Fruit fly (Drosophila melanogaster): ENCODE measurements around the gene CG11755.

The CG11755 gene

DNA sequence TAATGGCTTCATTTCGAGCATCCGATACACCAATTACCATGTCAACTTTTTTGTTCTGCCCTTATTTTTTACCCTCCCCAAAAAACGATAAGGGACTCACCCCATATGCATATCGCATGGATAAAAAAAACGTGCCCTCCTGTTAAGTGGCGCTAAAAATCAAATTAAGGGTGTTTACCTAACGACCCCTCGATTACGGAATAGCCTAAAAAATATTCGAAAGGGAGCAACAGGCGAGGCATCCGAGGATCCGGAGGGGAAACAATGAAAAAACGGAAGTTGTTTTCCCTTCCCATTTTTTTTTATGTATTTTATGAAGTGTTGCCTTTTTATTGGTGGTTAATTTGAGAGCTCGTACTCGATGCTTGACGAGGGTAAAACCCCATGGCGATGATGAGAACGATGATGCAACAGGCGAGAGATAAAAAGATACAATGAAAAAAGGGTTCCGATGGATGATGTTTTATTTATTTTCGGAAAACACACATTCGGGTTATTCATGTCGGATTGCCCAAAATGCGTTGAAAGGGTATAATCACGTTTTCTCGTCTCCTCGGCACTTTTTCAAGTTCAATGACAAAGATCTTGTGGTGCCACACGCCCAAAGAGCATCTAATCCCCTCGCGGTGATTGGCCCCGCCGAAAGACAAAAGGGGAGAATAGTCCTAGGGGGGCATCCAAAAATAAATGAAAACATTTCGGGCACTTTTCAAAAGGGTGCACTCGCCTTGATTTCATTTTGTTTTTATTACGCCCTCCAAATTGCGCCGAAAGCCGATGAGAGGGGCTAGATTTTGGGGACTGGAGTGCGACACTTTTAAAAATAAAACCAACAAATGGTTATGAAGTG, 7.8 kb downstream of the CG11755 start, which contains the start of gene CG44227 (continued):
- TF ChIP-seq sens (GFP tag) (peak; percentile 67), knrl (GFP tag; IDR thresholded peaks at IDR 0.05; ENCODE audit: partially characterized antibody) (no peak), pfk (GFP tag; optimal IDR thresholded peaks at IDR 0.05) (no peak), CG4360 (GFP tag; IDR thresholded peaks at IDR 0.05) (no peak), tap (tag; optimal IDR thresholded peaks at IDR 0.05) (no peak), Mrtf (GFP tag; IDR thresholded peaks at IDR 0.05) (no peak), zfh2 (GFP tag; optimal IDR thresholded peaks at IDR 0.05) (no peak), CG6272 (GFP tag; IDR thresholded peaks at IDR 0.05) (no peak), nmo (GFP tag; optimal IDR thresholded peaks at IDR 0.05) (no peak), Ets65A (GFP tag) (no peak), z (GFP tag; IDR thresholded peaks at IDR 0.05) (peak; percentile 26; the same call in 1 of the 3 replicates), CG9876 (GFP tag; optimal IDR thresholded peaks at IDR 0.05) (no peak), CG11504 (tag; optimal IDR thresholded peaks at IDR 0.05) (no peak), phol (tag; optimal IDR thresholded peaks at IDR 0.05) (no peak), E2f2 (GFP tag; IDR thresholded peaks at IDR 0.05) (no peak), cg (GFP tag; optimal IDR thresholded peaks at IDR 0.05) (no peak), klu (GFP tag; IDR thresholded peaks at IDR 0.05) (no peak), Xbp1 (GFP tag; optimal IDR thresholded peaks at IDR 0.05) (no peak), Nf-YC (tag; optimal IDR thresholded peaks at IDR 0.05) (peak; percentile 49), sim (GFP tag; IDR thresholded peaks at IDR 0.05) (no peak), Scr (GFP tag; IDR thresholded peaks at IDR 0.05; ENCODE audit: partially characterized antibody) (no peak), Dad (GFP tag; optimal IDR thresholded peaks at IDR 0.05) (no peak), NFAT (GFP tag; IDR thresholded peaks at IDR 0.05) (no peak), D19A (tag; optimal IDR thresholded peaks at IDR 0.05) (peak; percentile 68), CG13296 (GFP tag; optimal IDR thresholded peaks at IDR 0.05) (no peak)

DNA sequence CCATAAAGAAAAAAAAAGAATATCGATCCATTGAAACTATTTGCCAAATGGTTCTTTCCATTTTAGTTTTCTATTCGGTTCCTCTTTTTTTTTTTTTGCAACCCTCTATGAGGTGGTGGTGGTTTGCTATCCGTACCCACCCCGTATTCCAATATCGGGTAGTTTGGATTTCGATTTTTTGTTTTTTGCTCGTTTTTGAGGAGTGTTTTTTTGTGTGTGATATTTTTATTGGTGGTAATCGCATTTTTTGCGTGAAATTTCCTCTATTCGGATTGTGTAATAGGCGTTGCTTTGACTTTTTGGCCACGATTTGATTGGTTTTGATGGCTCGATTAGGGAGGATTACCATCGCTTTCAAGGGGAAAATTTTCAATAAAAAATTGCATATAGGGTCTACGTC, 9.7 kb downstream of the CG11755 start:
- TF ChIP-seq seq (GFP tag; IDR thresholded peaks at IDR 0.05) (peak; percentile 9; the same call in 1 of the 2 replicates), sqz (GFP tag; optimal IDR thresholded peaks at IDR 0.05) (peak; percentile 85), CG3838 (GFP tag; optimal IDR thresholded peaks at IDR 0.05) (no peak), gro (GFP tag; optimal IDR thresholded peaks at IDR 0.05) (no peak), Nf-YC (tag; optimal IDR thresholded peaks at IDR 0.05) (peak; percentile 73), onecut (GFP tag; IDR thresholded peaks at IDR 0.05) (peak; percentile 62; the same call in 1 of the 2 replicates), Nf-YB (GFP tag; optimal IDR thresholded peaks at IDR 0.05) (peak; percentile 85), CG18619 (GFP tag; optimal IDR thresholded peaks at IDR 0.05) (no peak), ato (GFP tag; IDR thresholded peaks at IDR 0.05; ENCODE audit: partially characterized antibody) (no peak)

DNA sequence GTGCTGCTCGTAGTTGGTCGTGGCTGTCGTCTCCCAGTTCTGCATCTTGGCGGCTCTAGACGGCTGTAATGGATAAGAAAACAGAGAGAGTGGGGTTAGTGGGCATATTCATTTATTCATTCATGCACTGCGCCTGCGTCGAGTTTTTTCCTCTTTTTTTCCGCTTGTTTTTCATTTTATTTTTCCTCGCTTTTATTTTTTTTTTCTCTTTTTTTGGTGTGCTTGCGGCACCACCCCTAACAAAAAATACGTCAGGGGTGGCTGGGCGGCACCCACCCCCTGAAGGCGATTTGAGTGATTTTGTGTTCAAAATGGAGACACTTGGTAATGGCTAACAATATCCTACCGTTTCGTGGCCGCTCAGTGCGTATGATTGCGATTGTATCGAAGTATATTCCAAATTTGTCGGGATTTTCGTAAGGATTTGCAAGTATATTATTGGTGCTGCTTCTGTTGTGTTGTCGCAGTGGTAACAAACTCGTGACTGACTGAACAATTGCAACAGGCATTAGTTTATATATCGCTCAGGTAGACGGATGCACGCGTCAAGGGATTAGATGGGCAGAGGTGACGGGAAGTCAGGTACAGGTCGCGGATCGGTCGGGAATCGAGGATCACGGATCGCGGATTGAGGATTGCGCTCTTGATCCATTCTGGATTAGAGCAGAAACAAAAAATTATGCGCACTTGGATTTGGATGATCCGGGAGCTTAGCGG, 17.6 kb downstream of the CG11755 start:
- TF ChIP-seq Lim3 (GFP tag; IDR thresholded peaks at IDR 0.05) (no peak), zfh2 (GFP tag; optimal IDR thresholded peaks at IDR 0.05) (no peak), Ada2b (GFP tag; IDR thresholded peaks at IDR 0.05) (no peak), C15 (GFP tag; IDR thresholded peaks at IDR 0.05) (peak; percentile 31; the same call in 1 of the 3 replicates), tup (GFP tag; optimal IDR thresholded peaks at IDR 0.05) (no peak), sd (tag; optimal IDR thresholded peaks at IDR 0.05) (no peak), odd (GFP tag; optimal IDR thresholded peaks at IDR 0.05) (peak; percentile 55), CG32532 (GFP tag; IDR thresholded peaks at IDR 0.05) (peak; percentile 74; the same call in 1 of the 2 replicates), B-H1 (GFP tag; IDR thresholded peaks at IDR 0.05) (no peak), Mrtf (GFP tag; IDR thresholded peaks at IDR 0.05) (no peak), CG11723 (GFP tag; optimal IDR thresholded peaks at IDR 0.05) (no peak), crc (GFP tag; optimal IDR thresholded peaks at IDR 0.05) (no peak), YL-1 (GFP tag; optimal IDR thresholded peaks at IDR 0.05) (no peak), Meics (GFP tag; optimal IDR thresholded peaks at IDR 0.05) (peak; percentile 54), CG13296 (GFP tag; optimal IDR thresholded peaks at IDR 0.05) (peak; percentile 80), gro (GFP tag; optimal IDR thresholded peaks at IDR 0.05) (no peak), ham (GFP tag; IDR thresholded peaks at IDR 0.05) (no peak), CHES-1-like (GFP tag; optimal IDR thresholded peaks at IDR 0.05) (no peak)

All from whole organism, embryonic.